Worm (Caenorhabditis elegans): ENCODE results near the gene cpar-1.

ce11 chrIII:9433576-9434107, at the start of gene cpar-1:
- TF ChIP-seq unc-42 (tag; optimal IDR thresholded peaks at IDR 0.05) (no peak), rnt-1 (tag; optimal IDR thresholded peaks at IDR 0.05) (no peak), tbx-7 (tag; optimal IDR thresholded peaks at IDR 0.05) (no peak), ama-1 (optimal IDR thresholded peaks at IDR 0.05) (no peak), pha-4 (tag; optimal IDR thresholded peaks at IDR 0.05) (no peak), ceh-24 (tag; optimal IDR thresholded peaks at IDR 0.05) (no peak), nhr-11 (tag; optimal IDR thresholded peaks at IDR 0.05) (no peak), ceh-9 (tag; optimal IDR thresholded peaks at IDR 0.05) (no peak), ref-2 (tag; optimal IDR thresholded peaks at IDR 0.05) (no peak), ceh-19 (GFP tag; optimal IDR thresholded peaks at IDR 0.05) (no peak), dve-1 (tag; optimal IDR thresholded peaks at IDR 0.05) (no peak), lin-11 (tag; optimal IDR thresholded peaks at IDR 0.05) (no peak), syd-9 (tag; optimal IDR thresholded peaks at IDR 0.05) (no peak), elt-2 (tag; optimal IDR thresholded peaks at IDR 0.05) (no peak)

Measured in whole organism, late embryonic.